Worm (Caenorhabditis elegans): Measurements from ENCODE around the gene sgk-1.
A peak's percentile ranks its signal among the peaks of the same experiment; 100 is the strongest.

Gene sgk-1

ce11 chrX:16209660-16210059, 52.3 kb downstream of the sgk-1 start:
- TF ChIP-seq sem-2 (GFP tag; optimal IDR thresholded peaks at IDR 0.05) = peak; percentile 82
- no peak for TF ChIP-seq nhr-2 (tag; optimal IDR thresholded peaks at IDR 0.05)
- TF ChIP-seq mls-2 (tag; optimal IDR thresholded peaks at IDR 0.05) = peak; percentile 92
- peak; percentile 44 for TF ChIP-seq lsy-2 (tag; optimal IDR thresholded peaks at IDR 0.05)
- peak; percentile 75 for TF ChIP-seq bed-3 (GFP tag; optimal IDR thresholded peaks at IDR 0.05)
- TF ChIP-seq snpc-4 (tag; optimal IDR thresholded peaks at IDR 0.05) = no peak
- peak; percentile 4 for TF ChIP-seq ztf-11 (tag; optimal IDR thresholded peaks at IDR 0.05)
- peak; percentile 35 for TF ChIP-seq elt-1 (tag; optimal IDR thresholded peaks at IDR 0.05; ENCODE audit: borderline replicate concordance, insufficient read depth)
- TF ChIP-seq sptf-1 (tag; optimal IDR thresholded peaks at IDR 0.05) = peak; percentile 94
- TF ChIP-seq blmp-1 (tag; optimal IDR thresholded peaks at IDR 0.05) = no peak
- no peak for TF ChIP-seq nhr-12 (tag; optimal IDR thresholded peaks at IDR 0.05)
- TF ChIP-seq drap-1 (GFP tag; optimal IDR thresholded peaks at IDR 0.05) = peak; percentile 93
- peak; percentile 56 for TF ChIP-seq ceh-39 (tag; optimal IDR thresholded peaks at IDR 0.05)
- peak; percentile 91 for TF ChIP-seq M03D4.4 (tag; optimal IDR thresholded peaks at IDR 0.05)
- TF ChIP-seq mep-1 (tag; optimal IDR thresholded peaks at IDR 0.05) = peak; percentile 54
- TF ChIP-seq nhr-76 (tag; optimal IDR thresholded peaks at IDR 0.05) = no peak
- TF ChIP-seq zip-8 (tag; optimal IDR thresholded peaks at IDR 0.05) = no peak
- peak; percentile 17 for TF ChIP-seq pha-4 (tag; optimal IDR thresholded peaks at IDR 0.05)
- TF ChIP-seq ceh-83 (GFP tag; optimal IDR thresholded peaks at IDR 0.05) = peak; percentile 87
- TF ChIP-seq hlh-1 (tag; optimal IDR thresholded peaks at IDR 0.05) = peak; percentile 68
- peak; percentile 68 for TF ChIP-seq unc-62 (GFP tag; optimal IDR thresholded peaks at IDR 0.05)
- TF ChIP-seq mab-5 (tag; optimal IDR thresholded peaks at IDR 0.05) = no peak
- peak; percentile 51 for TF ChIP-seq flh-1 (GFP tag; optimal IDR thresholded peaks at IDR 0.05)
- peak; percentile 72 for TF ChIP-seq ceh-43 (GFP tag; optimal IDR thresholded peaks at IDR 0.05)
- TF ChIP-seq cnd-1 (tag; optimal IDR thresholded peaks at IDR 0.05) = peak; percentile 93
- peak; percentile 87 for TF ChIP-seq nhr-237 (tag; optimal IDR thresholded peaks at IDR 0.05)
- TF ChIP-seq unc-120 (tag; optimal IDR thresholded peaks at IDR 0.05; ENCODE audit: poor library complexity, severe bottlenecking) = peak; percentile 62
- no peak for TF ChIP-seq unc-39 (tag; optimal IDR thresholded peaks at IDR 0.05)
- TF ChIP-seq ham-2 (GFP tag; optimal IDR thresholded peaks at IDR 0.05) = peak; percentile 78
- peak; percentile 10 for TF ChIP-seq elt-3 (tag; optimal IDR thresholded peaks at IDR 0.05)
- peak; percentile 79 for TF ChIP-seq lin-32 (GFP tag; optimal IDR thresholded peaks at IDR 0.05)
- peak; percentile 35 for TF ChIP-seq nhr-28 (tag; optimal IDR thresholded peaks at IDR 0.05)
- peak; percentile 61 for TF ChIP-seq lin-13 (tag; optimal IDR thresholded peaks at IDR 0.05)
- peak; percentile 56 for TF ChIP-seq tbx-8 (GFP tag; optimal IDR thresholded peaks at IDR 0.05)
- peak; percentile 47 for TF ChIP-seq ces-1 (GFP tag; optimal IDR thresholded peaks at IDR 0.05)

ce11 chrX:16209122-16209521, 52.8 kb downstream of the sgk-1 start:
- TF ChIP-seq pha-4 (tag; optimal IDR thresholded peaks at IDR 0.05) = no peak
- no peak for TF ChIP-seq elt-1 (tag; optimal IDR thresholded peaks at IDR 0.05; ENCODE audit: borderline replicate concordance, insufficient read depth)
- no peak for TF ChIP-seq ham-2 (GFP tag; optimal IDR thresholded peaks at IDR 0.05)
- TF ChIP-seq lsy-2 (tag; optimal IDR thresholded peaks at IDR 0.05) = no peak
- TF ChIP-seq blmp-1 (tag; optimal IDR thresholded peaks at IDR 0.05) = no peak
- no peak for TF ChIP-seq nhr-12 (tag; optimal IDR thresholded peaks at IDR 0.05)
- TF ChIP-seq nhr-28 (tag; optimal IDR thresholded peaks at IDR 0.05) = no peak
- TF ChIP-seq mab-5 (tag; optimal IDR thresholded peaks at IDR 0.05) = no peak
- TF ChIP-seq unc-120 (tag; optimal IDR thresholded peaks at IDR 0.05; ENCODE audit: poor library complexity, severe bottlenecking) = no peak
- TF ChIP-seq ztf-11 (tag; optimal IDR thresholded peaks at IDR 0.05) = no peak
- TF ChIP-seq nhr-237 (tag; optimal IDR thresholded peaks at IDR 0.05) = no peak
- no peak for TF ChIP-seq cnd-1 (tag; optimal IDR thresholded peaks at IDR 0.05)
- TF ChIP-seq hlh-1 (tag; optimal IDR thresholded peaks at IDR 0.05) = no peak
- no peak for TF ChIP-seq mep-1 (tag; optimal IDR thresholded peaks at IDR 0.05)
- no peak for TF ChIP-seq elt-3 (tag; optimal IDR thresholded peaks at IDR 0.05)
- no peak for TF ChIP-seq nhr-76 (tag; optimal IDR thresholded peaks at IDR 0.05)
- TF ChIP-seq ceh-83 (GFP tag; optimal IDR thresholded peaks at IDR 0.05) = no peak
- no peak for TF ChIP-seq zip-8 (tag; optimal IDR thresholded peaks at IDR 0.05)

- TF ChIP-seq mep-1 (tag; optimal IDR thresholded peaks at IDR 0.05) (no peak), elt-1 (tag; optimal IDR thresholded peaks at IDR 0.05; ENCODE audit: borderline replicate concordance, insufficient read depth) (no peak), sptf-1 (tag; optimal IDR thresholded peaks at IDR 0.05) (no peak), ces-1 (GFP tag; optimal IDR thresholded peaks at IDR 0.05) (no peak), elt-3 (tag; optimal IDR thresholded peaks at IDR 0.05) (no peak), unc-120 (tag; optimal IDR thresholded peaks at IDR 0.05; ENCODE audit: poor library complexity, severe bottlenecking) (no peak), mab-5 (tag; optimal IDR thresholded peaks at IDR 0.05) (no peak), lsy-2 (tag; optimal IDR thresholded peaks at IDR 0.05) (no peak), zip-8 (tag; optimal IDR thresholded peaks at IDR 0.05) (no peak), blmp-1 (tag; optimal IDR thresholded peaks at IDR 0.05) (no peak), mls-2 (tag; optimal IDR thresholded peaks at IDR 0.05) (no peak), ceh-39 (tag; optimal IDR thresholded peaks at IDR 0.05) (no peak), M03D4.4 (tag; optimal IDR thresholded peaks at IDR 0.05) (no peak), ztf-11 (tag; optimal IDR thresholded peaks at IDR 0.05) (no peak), nhr-12 (tag; optimal IDR thresholded peaks at IDR 0.05) (no peak), nhr-237 (tag; optimal IDR thresholded peaks at IDR 0.05) (no peak), bed-3 (GFP tag; optimal IDR thresholded peaks at IDR 0.05) (no peak), unc-39 (tag; optimal IDR thresholded peaks at IDR 0.05) (no peak), lin-13 (tag; optimal IDR thresholded peaks at IDR 0.05) (no peak), nhr-28 (tag; optimal IDR thresholded peaks at IDR 0.05) (no peak)
These were observed 53.3 kb downstream of the sgk-1 start for ce11 chrX:16208667-16209066.
